Worm (Caenorhabditis elegans): ENCODE results near the gene rpn-3.

ce11 chrIII:8425076-8425475, 22.1 kb upstream of the rpn-3 start:
- TF ChIP-seq unc-39 (tag; optimal IDR thresholded peaks at IDR 0.05) (no peak), aly-2 (tag; optimal IDR thresholded peaks at IDR 0.05) (no peak), mdl-1 (tag; optimal IDR thresholded peaks at IDR 0.05) (peak in 1 of 2 experiments; percentile 13), snpc-4 (tag; optimal IDR thresholded peaks at IDR 0.05) (no peak), F13H6.1 (tag; optimal IDR thresholded peaks at IDR 0.05) (peak; percentile 76), nhr-11 (tag; optimal IDR thresholded peaks at IDR 0.05) (no peak), nhr-6 (tag; optimal IDR thresholded peaks at IDR 0.05) (no peak)
